Fruit fly (Drosophila melanogaster) whole organism, pupa: ENCODE results near the gene lilli.

Source experiments
- CG10348 ChIP-seq: fragments of 200-800 bp; sonication (Bioruptor generic); IDR thresholded peaks from 2 replicates; pipeline ENCODE4 v1.3.6; 2022; ENCODE audit warnings: missing biosample characterization, missing genetic modification characterization
- CG12605 ChIP-seq: fragments of 200-800 bp; sonication (Bioruptor generic); IDR thresholded peaks from 2 replicates; pipeline ENCODE4 v1.3.6; 2022; ENCODE audit warnings: missing biosample characterization, missing genetic modification characterization
- CG13204 ChIP-seq: fragments of 200-800 bp; sonication (Bioruptor generic); optimal IDR thresholded peaks from 2 replicates; lab custom pipeline; 2018; ENCODE audit warnings: missing biosample characterization, mild to moderate bottlenecking, missing genetic modification characterization, moderate library complexity
- CG14655 ChIP-seq: fragments of 200-800 bp; sonication (Bioruptor generic); optimal IDR thresholded peaks from 3 replicates; lab custom pipeline; 2017; ENCODE audit warnings: mild to moderate bottlenecking, missing biosample characterization, missing genetic modification reagents, missing genetic modification characterization
- CG15710 ChIP-seq: fragments of 200-800 bp; sonication (Bioruptor generic); optimal IDR thresholded peaks from 2 replicates; lab custom pipeline; 2018; ENCODE audit warnings: missing biosample characterization, mild to moderate bottlenecking, missing genetic modification characterization, moderate library complexity
- CG17806 ChIP-seq: fragments of 200-800 bp; sonication (Bioruptor generic); optimal IDR thresholded peaks from 2 replicates; lab custom pipeline; 2018; ENCODE audit warnings: missing biosample characterization, mild to moderate bottlenecking, missing genetic modification characterization, moderate library complexity
- CG32121 ChIP-seq: fragments of 200-800 bp; sonication (Bioruptor generic); IDR thresholded peaks from 2 replicates; pipeline ENCODE4 v1.3.6; 2022; ENCODE audit warnings: missing biosample characterization, missing genetic modification characterization
- CG34367 ChIP-seq: fragments of 200-800 bp; sonication (Bioruptor generic); optimal IDR thresholded peaks from 2 replicates; lab custom pipeline; 2018; ENCODE audit warnings: missing biosample characterization, mild to moderate bottlenecking, missing genetic modification characterization
- CG4496 ChIP-seq: fragments of 200-800 bp; sonication (Bioruptor generic); IDR thresholded peaks from 3 replicates; pipeline ENCODE4 v1.3.6; 2022; ENCODE audit warnings: missing biosample characterization, missing genetic modification characterization
- CG8159 ChIP-seq: fragments of 200-800 bp; sonication (Bioruptor generic); optimal IDR thresholded peaks from 3 replicates; lab custom pipeline; 2018; ENCODE audit warnings: missing biosample characterization, mild to moderate bottlenecking, missing genetic modification characterization, moderate library complexity
- CG8301 ChIP-seq: fragments of 200-800 bp; sonication (Bioruptor generic); optimal IDR thresholded peaks from 2 replicates; lab custom pipeline; 2018; ENCODE audit warnings: missing biosample characterization, mild to moderate bottlenecking, missing genetic modification characterization
- CG9948 ChIP-seq: fragments of 200-800 bp; sonication (Bioruptor generic); optimal IDR thresholded peaks from 2 replicates; lab custom pipeline; 2018; ENCODE audit warnings: missing biosample characterization, mild to moderate bottlenecking, missing genetic modification characterization, moderate library complexity
- D1 ChIP-seq: fragments of 200-800 bp; sonication (Bioruptor generic); optimal IDR thresholded peaks from 2 replicates; lab custom pipeline; 2018; ENCODE audit warnings: missing biosample characterization, mild to moderate bottlenecking, missing genetic modification characterization, moderate library complexity
- EcR ChIP-seq: fragments of 200-800 bp; sonication (Bioruptor generic); optimal IDR thresholded peaks from 3 replicates; lab custom pipeline; 2019; ENCODE audit warnings: missing biosample characterization, missing genetic modification characterization, mild to moderate bottlenecking, moderate library complexity, missing genetic modification reagents
- Ets98B ChIP-seq: fragments of 200-800 bp; sonication (Bioruptor generic); IDR thresholded peaks from 2 replicates; pipeline ENCODE4 v1.3.6; 2022; ENCODE audit warnings: missing biosample characterization, missing genetic modification characterization
- Pif1A ChIP-seq: fragments of 200-800 bp; sonication (Bioruptor generic); optimal IDR thresholded peaks from 3 replicates; lab custom pipeline; 2016; ENCODE audit warnings: missing biosample characterization, missing genetic modification characterization
- Pif1B ChIP-seq: fragments of 200-800 bp; sonication (Bioruptor generic); optimal IDR thresholded peaks from 3 replicates; lab custom pipeline; 2016; ENCODE audit warnings: missing biosample characterization, missing genetic modification characterization
- Snoo ChIP-seq: fragments of 200-800 bp; sonication (Bioruptor generic); optimal IDR thresholded peaks from 3 replicates; lab custom pipeline; 2017; ENCODE audit warnings: missing biosample characterization, mild to moderate bottlenecking, missing genetic modification characterization, inconsistent platforms
- fd96Ca ChIP-seq: fragments of 200-800 bp; sonication (Bioruptor generic); IDR thresholded peaks from 3 replicates; pipeline ENCODE4 v1.3.6; 2022; ENCODE audit warnings: missing biosample characterization, missing genetic modification characterization
- gl ChIP-seq: fragments of 200-800 bp; sonication (Bioruptor generic); optimal IDR thresholded peaks from 2 replicates; lab custom pipeline; 2018; ENCODE audit warnings: missing biosample characterization, mild to moderate bottlenecking, missing genetic modification characterization
- rn ChIP-seq: fragments of 200-800 bp; sonication (Bioruptor generic); IDR thresholded peaks from 2 replicates; pipeline ENCODE4 v1.3.6; 2022; ENCODE audit warnings: missing biosample characterization, missing genetic modification characterization

The lilli gene

DNA sequence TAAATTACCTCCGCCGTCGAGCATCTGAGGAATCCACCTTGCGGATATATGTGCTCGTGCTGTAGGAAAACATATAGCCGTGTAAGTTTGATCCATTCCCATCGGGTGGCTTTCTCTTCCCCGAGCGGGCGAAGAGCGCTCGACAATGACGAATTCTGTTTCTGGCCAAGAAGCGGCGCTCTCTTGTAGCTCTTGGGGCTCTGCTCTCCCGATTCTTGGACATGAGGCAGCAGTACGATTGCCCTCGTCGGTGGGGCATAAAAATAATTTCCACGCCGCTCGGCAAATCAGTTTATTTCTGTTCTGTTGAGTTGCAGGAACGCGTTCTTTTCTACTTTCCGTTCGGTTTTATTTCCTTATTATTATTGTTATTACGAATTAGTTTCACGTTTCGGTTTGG, 73.1 kb downstream of the lilli start:
- TF ChIP-seq rn (GFP tag; lab: Robert Waterston, UW) (no peak), CG8159 (no peak), EcR (GFP tag; lab: Kevin White, UChicago) (no peak), Pif1B (GFP tag; lab: Kevin White, UChicago) (no peak), CG13204 (GFP tag; lab: Kevin White, UChicago) (no peak), gl (tag; lab: Kevin White, UChicago) (no peak)

dm6 chr2L:2966917-2967316, 81.2 kb downstream of the lilli start:
- TF ChIP-seq rn (GFP tag; lab: Robert Waterston, UW) (no peak), CG17806 (no peak), EcR (GFP tag; lab: Kevin White, UChicago) (no peak), CG32121 (GFP tag; lab: Robert Waterston, UW) (no peak), D1 (no peak), Ets98B (GFP tag; lab: Robert Waterston, UW) (no peak), CG15710 (tag; lab: Kevin White, UChicago) (no peak), CG14655 (GFP tag; lab: Kevin White, UChicago) (no peak)

- TF ChIP-seq gl (tag; lab: Kevin White, UChicago) (no peak), Ets98B (GFP tag; lab: Robert Waterston, UW) (no peak), CG10348 (GFP tag; lab: Robert Waterston, UW) (no peak), CG8159 (no peak), CG32121 (GFP tag; lab: Robert Waterston, UW) (no peak)
- TF ChIP-seq, all 21 proteins: peak for 0
Measured at dm6 chr2L:2969438-2969837, 83.7 kb downstream of the lilli start, which contains the start of gene Ts. TSS of gene Ts (minus strand) at chr2L:2969638.

DNA sequence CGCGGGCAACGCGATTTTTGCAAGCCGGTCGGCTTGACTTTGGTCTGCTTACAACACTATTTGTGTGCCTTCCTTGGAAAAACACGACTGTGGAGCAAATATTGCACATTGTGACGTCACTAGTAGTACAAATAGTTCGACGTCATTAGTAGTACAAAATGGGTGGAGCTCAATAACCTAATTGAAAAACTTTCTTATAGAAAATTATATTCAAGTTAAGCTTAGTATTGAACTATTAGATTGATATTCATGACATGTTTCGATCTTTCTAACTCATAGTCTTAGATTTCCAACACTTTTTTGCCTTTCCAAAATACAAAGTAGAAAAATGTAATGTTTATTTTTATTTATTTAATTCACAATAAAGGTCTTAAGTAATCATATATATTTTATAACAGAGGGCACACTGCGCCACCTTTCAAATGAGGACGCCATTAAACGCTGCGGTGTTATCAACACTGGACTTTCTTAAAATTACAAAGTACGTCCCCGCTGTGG, 86.8 kb downstream of the lilli start, which contains the start of the genes Rrp1 and gammaTub23C:
TSS of gene Rrp1 (minus strand) at position 70 of the 498 bp plus-strand sequence.
TSS of gene gammaTub23C (plus strand) at position 453 of the 498 bp plus-strand sequence.
- TF ChIP-seq CG8301 (tag; lab: Kevin White, UChicago): peak; percentile 86
- TF ChIP-seq CG12605 (GFP tag; lab: Robert Waterston, UW): 0 out of 2 replicates have a peak, but pooled peaks have one; percentile 53
- peak; percentile 60; the same call in 1 of the 2 replicates for TF ChIP-seq rn (GFP tag; lab: Robert Waterston, UW)
- TF ChIP-seq gl (tag; lab: Kevin White, UChicago): peak; percentile 33
- peak; percentile 82 for TF ChIP-seq CG4496 (GFP tag; lab: Robert Waterston, UW)
- peak; percentile 80 for TF ChIP-seq CG17806
- TF ChIP-seq CG13204 (GFP tag; lab: Kevin White, UChicago): no peak
- TF ChIP-seq CG10348 (GFP tag; lab: Robert Waterston, UW): peak; percentile 59; the same call in 1 of the 2 replicates
- TF ChIP-seq fd96Ca (GFP tag; lab: Robert Waterston, UW): peak; percentile 69; the same call in 2 of the 3 replicates
- peak; percentile 87 for TF ChIP-seq CG15710 (tag; lab: Kevin White, UChicago)
- peak; percentile 89 for TF ChIP-seq CG9948 (tag; lab: Kevin White, UChicago)
- peak; percentile 67 for TF ChIP-seq Ets98B (GFP tag; lab: Robert Waterston, UW)
- TF ChIP-seq D1: no peak
- peak; percentile 92 for TF ChIP-seq CG8159
- TF ChIP-seq CG34367: peak; percentile 80
- TF ChIP-seq EcR (GFP tag; lab: Kevin White, UChicago): no peak
- peak; percentile 90 for TF ChIP-seq Snoo (tag; lab: Kevin White, UChicago)
- TF ChIP-seq Pif1A (GFP tag; lab: Kevin White, UChicago): no peak
- peak; percentile 94 for TF ChIP-seq CG14655 (GFP tag; lab: Kevin White, UChicago)
- TF ChIP-seq CG32121 (GFP tag; lab: Robert Waterston, UW): peak; percentile 80; the same call in 1 of the 2 replicates
- no peak for TF ChIP-seq Pif1B (GFP tag; lab: Kevin White, UChicago)
- TF ChIP-seq, all 21 proteins: peak for 16

dm6 chr2L:2976829-2977228, 91.1 kb downstream of the lilli start, which contains the start of the genes CG9641 and CG3165:
TSS of gene CG9641 (minus strand) at chr2L:2976862.
TSS of gene CG3165 (plus strand) at chr2L:2977122.
- TF ChIP-seq CG15710 (tag; lab: Kevin White, UChicago) (peak; percentile 78), Pif1B (GFP tag; lab: Kevin White, UChicago) (no peak), CG9948 (tag; lab: Kevin White, UChicago) (peak; percentile 71), CG10348 (GFP tag; lab: Robert Waterston, UW) (no peak), CG17806 (peak; percentile 74), gl (tag; lab: Kevin White, UChicago) (peak; percentile 53), CG4496 (GFP tag; lab: Robert Waterston, UW) (peak; percentile 86), Ets98B (GFP tag; lab: Robert Waterston, UW) (peak; percentile 71), Pif1A (GFP tag; lab: Kevin White, UChicago) (no peak), rn (GFP tag; lab: Robert Waterston, UW) (peak; percentile 74; the same call in 1 of the 2 replicates), fd96Ca (GFP tag; lab: Robert Waterston, UW) (peak; percentile 91), CG8159 (peak; percentile 82), CG13204 (GFP tag; lab: Kevin White, UChicago) (no peak), Snoo (tag; lab: Kevin White, UChicago) (peak; percentile 79), CG34367 (peak; percentile 77), CG32121 (GFP tag; lab: Robert Waterston, UW) (peak; percentile 81), CG12605 (GFP tag; lab: Robert Waterston, UW) (peak; percentile 44; the same call in 1 of the 2 replicates)

DNA sequence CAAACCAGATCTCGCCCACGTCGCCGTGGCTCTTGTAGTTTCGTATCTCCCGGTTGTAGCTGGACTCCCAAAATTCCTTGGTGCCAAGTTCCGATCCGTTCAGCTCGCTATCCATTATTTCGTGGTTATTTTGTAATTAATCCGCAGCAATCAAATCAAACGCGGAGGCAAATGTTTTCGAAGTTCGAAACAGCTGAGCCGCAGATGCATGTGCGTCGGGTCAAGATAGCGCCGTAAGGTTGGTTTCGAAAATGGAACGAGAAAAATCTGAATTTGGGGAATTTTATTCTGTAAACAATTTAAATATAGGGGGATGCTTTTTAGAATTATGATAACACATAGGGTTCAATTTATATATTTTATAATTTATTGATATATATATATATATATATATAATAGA, 93.4 kb downstream of the lilli start, which contains the start of gene CG9643:
TSS of gene CG9643 (minus strand) at position 198 of the 400 bp plus-strand sequence.
- TF ChIP-seq CG8159 (no peak), CG14655 (GFP tag; lab: Kevin White, UChicago) (no peak), CG15710 (tag; lab: Kevin White, UChicago) (no peak), EcR (GFP tag; lab: Kevin White, UChicago) (no peak)
- TF ChIP-seq, all 21 proteins: peak for 0
